Worm (Caenorhabditis elegans) whole organism, early embryonic: ENCODE measurements around the gene srj-32.
"Not testable (repeated sequence)": the region's sequence is repeated elsewhere in the genome, so short reads cannot be mapped to it uniquely, and the experiment has no call there.

Source experiments
- F13C5.2 ChIP-seq: sonication (generic microtip); optimal IDR thresholded peaks from 2 replicates; lab custom pipeline; 2017; ENCODE audit warnings: mild to moderate bottlenecking, missing genetic modification characterization, inconsistent platforms, missing compliant biosample characterization
- ets-7 ChIP-seq: sonication (generic microtip); optimal IDR thresholded peaks from 2 replicates; lab custom pipeline; 2016; ENCODE audit warnings: missing genotype, missing genetic modification characterization, missing compliant biosample characterization

ce11 chrV:7304506-7304905 is 7.3 kb upstream of the srj-32 start, which contains the start of gene F07G11.2:
- TF ChIP-seq ets-7, F13C5.2 (tag; lab: Kevin White, UChicago): not testable (repeated sequence)
